Worm (Caenorhabditis elegans) whole organism, midembryonic: ENCODE measurements around the gene K06H7.1.

Source experiments
- cog-1 ChIP-seq: sonication (generic microtip); optimal IDR thresholded peaks from 2 replicates; lab custom pipeline; 2016; ENCODE audit warnings: missing genetic modification characterization, missing compliant biosample characterization
- flt-1 ChIP-seq: fragments of 200-800 bp; sonication (Bioruptor generic); IDR thresholded peaks from 2 replicates; pipeline ENCODE4 v1.3.6; 2022; ENCODE audit warnings: missing genetic modification characterization, missing compliant biosample characterization
- ztf-23 ChIP-seq: fragments of 200-800 bp; sonication (Bioruptor generic); IDR thresholded peaks from 2 replicates; pipeline ENCODE4 v1.3.6; 2022; ENCODE audit warnings: missing genetic modification reagents, missing genetic modification characterization, missing compliant biosample characterization
- ztf-29 ChIP-seq: fragments of 200-800 bp; sonication (Bioruptor generic); IDR thresholded peaks from 2 replicates; pipeline ENCODE4 v1.3.6; 2022; ENCODE audit warnings: missing genetic modification reagents, missing genetic modification characterization, missing compliant biosample characterization

DNA sequence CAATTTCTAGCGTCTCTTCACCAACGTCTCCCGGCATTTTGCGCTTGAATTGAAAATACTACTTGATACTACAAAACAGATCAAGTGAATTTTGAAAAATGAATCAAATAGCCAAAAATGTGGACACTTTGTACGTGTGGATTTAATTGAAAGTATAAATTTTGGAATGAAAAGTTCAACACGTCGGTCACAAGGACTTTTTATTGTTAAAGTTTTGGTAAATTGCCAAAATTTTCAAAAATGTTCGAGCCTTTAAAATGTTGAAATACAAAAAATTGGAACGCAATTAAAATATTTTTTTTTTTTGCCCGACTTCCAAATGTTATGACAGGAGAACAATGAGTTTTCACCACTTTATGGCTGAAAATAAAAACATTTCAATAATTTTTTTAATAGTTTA is 1.0 kb upstream of the K06H7.1 start, which contains the start of gene K06H7.8:
- TF ChIP-seq ztf-29 (GFP tag; lab: Robert Waterston, UW): no peak
- TF ChIP-seq flt-1 (GFP tag; lab: Robert Waterston, UW): no peak
- TF ChIP-seq ztf-23 (GFP tag; lab: Robert Waterston, UW): no peak
- TF ChIP-seq cog-1 (tag; lab: Kevin White, UChicago): no peak
